Worm (Caenorhabditis elegans) whole organism, early embryonic: Measurements from ENCODE around the gene ZK402.1.

Experiments used
- B0310.2 ChIP-seq: sonication (generic microtip); optimal IDR thresholded peaks from 2 replicates; lab custom pipeline; 2016; ENCODE audit warnings: mild to moderate bottlenecking, missing genetic modification characterization, missing compliant biosample characterization
- F13C5.2 ChIP-seq: sonication (generic microtip); optimal IDR thresholded peaks from 2 replicates; lab custom pipeline; 2017; ENCODE audit warnings: mild to moderate bottlenecking, missing genetic modification characterization, inconsistent platforms, missing compliant biosample characterization
- aly-1 ChIP-seq: sonication (generic microtip); optimal IDR thresholded peaks from 2 replicates; lab custom pipeline; 2016; ENCODE audit warnings: missing genetic modification characterization, missing compliant biosample characterization
- ama-1 ChIP-seq: fragments of 150-350 bp; optimal IDR thresholded peaks from 2 replicates; lab custom pipeline; 2014
- ceh-13 ChIP-seq: fragments of 200-800 bp; sonication (Bioruptor generic); optimal IDR thresholded peaks from 2 replicates; lab custom pipeline; 2018; ENCODE audit warnings: mild to moderate bottlenecking, missing genetic modification characterization, missing compliant biosample characterization
- ceh-36 ChIP-seq: sonication (generic microtip); optimal IDR thresholded peaks from 2 replicates; lab custom pipeline; 2016; ENCODE audit warnings: missing genetic modification characterization, inconsistent platforms, missing compliant biosample characterization
- ets-7 ChIP-seq: sonication (generic microtip); optimal IDR thresholded peaks from 2 replicates; lab custom pipeline; 2016; ENCODE audit warnings: missing genotype, missing genetic modification characterization, missing compliant biosample characterization
- flt-1 ChIP-seq: fragments of 200-800 bp; sonication (Bioruptor generic); IDR thresholded peaks from 2 replicates; pipeline ENCODE4 v1.3.6; 2022; ENCODE audit warnings: missing genetic modification characterization, missing compliant biosample characterization
- hmbx-1 ChIP-seq: sonication (generic microtip); optimal IDR thresholded peaks from 2 replicates; lab custom pipeline; 2016; ENCODE audit warnings: mild to moderate bottlenecking, missing genetic modification characterization, missing compliant biosample characterization
- hmg-4 ChIP-seq: fragments of 200-800 bp; sonication (Bioruptor generic); optimal IDR thresholded peaks from 2 replicates; lab custom pipeline; 2018; ENCODE audit warnings: mild to moderate bottlenecking, missing genetic modification characterization, missing compliant biosample characterization
- hnd-1 ChIP-seq: sonication (generic microtip); optimal IDR thresholded peaks from 2 replicates; lab custom pipeline; 2016; ENCODE audit warnings: missing genetic modification characterization, missing compliant biosample characterization
- pes-1 ChIP-seq: fragments of 200-800 bp; sonication (Bioruptor generic); IDR thresholded peaks from 2 replicates; pipeline ENCODE4 v1.3.6; 2022; ENCODE audit warnings: missing genetic modification reagents, missing genetic modification characterization, missing compliant biosample characterization
- scrt-1 ChIP-seq: fragments of 200-800 bp; sonication (Bioruptor generic); IDR thresholded peaks from 2 replicates; pipeline ENCODE4 v1.3.6; 2022; ENCODE audit warnings: missing genetic modification characterization, missing compliant biosample characterization
- sea-1 ChIP-seq: fragments of 200-800 bp; sonication (Bioruptor generic); conservative IDR thresholded peaks from 2 replicates; pipeline ENCODE4 v1.3.6; 2022; ENCODE audit warnings: missing genetic modification characterization, missing compliant biosample characterization
- tbx-11 ChIP-seq: fragments of 200-800 bp; sonication (Bioruptor generic); IDR thresholded peaks from 2 replicates; pipeline ENCODE4 v1.3.6; 2022; ENCODE audit warnings: missing genetic modification characterization, missing compliant biosample characterization
- tbx-37 ChIP-seq: fragments of 200-800 bp; sonication (Bioruptor generic); conservative IDR thresholded peaks from 2 replicates; pipeline ENCODE4 v1.3.6; 2022; ENCODE audit warnings: missing genetic modification reagents, missing genetic modification characterization, missing compliant biosample characterization
- tra-4 ChIP-seq: sonication (generic microtip); optimal IDR thresholded peaks from 2 replicates; lab custom pipeline; 2017; ENCODE audit warnings: missing genetic modification characterization, missing compliant biosample characterization

The ZK402.1 gene

ce11 chrX:1443556-1444243 lies 39.6 kb downstream of the ZK402.1 start:
- TF ChIP-seq F13C5.2 (tag; lab: Kevin White, UChicago) (peak; percentile 1), hnd-1 (no peak)

- TF ChIP-seq pes-1: no peak
These were observed 41.6 kb downstream of the ZK402.1 start for ce11 chrX:1445696-1446095.

- TF ChIP-seq F13C5.2 (tag; lab: Kevin White, UChicago) (peak; percentile 70), flt-1 (no peak), pes-1 (no peak), hmg-4 (GFP tag; lab: Kevin White, UChicago) (peak; percentile 75), hnd-1 (no peak), aly-1 (peak; percentile 63)
These were observed 42.6 kb downstream of the ZK402.1 start, which contains the start of gene zfp-3 for ce11 chrX:1446593-1447141. Gene zfp-3 (minus strand): TSS chrX:1446643.

- TF ChIP-seq hmg-4 (GFP tag; lab: Kevin White, UChicago) (peak; percentile 50), pes-1 (no peak)
These were observed 46.3 kb downstream of the ZK402.1 start, which contains the start of gene W05H7.1 for ce11 chrX:1450352-1450818. Gene W05H7.1 (plus strand): TSS chrX:1450768.

- TF ChIP-seq F13C5.2 (tag; lab: Kevin White, UChicago) (no peak), ceh-36 (tag; lab: Kevin White, UChicago) (no peak), ets-7 (tag; lab: Kevin White, UChicago) (no peak), ceh-13 (no peak), hnd-1 (no peak), ama-1 (lab: Kevin White, UChicago) (no peak), pes-1 (no peak), flt-1 (no peak), sea-1 (GFP tag; lab: Robert Waterston, UW) (no peak), scrt-1 (GFP tag; lab: Robert Waterston, UW) (no peak), tbx-11 (GFP tag; lab: Robert Waterston, UW) (no peak), hmbx-1 (tag; lab: Kevin White, UChicago) (no peak), hmg-4 (GFP tag; lab: Kevin White, UChicago) (no peak), tra-4 (tag; lab: Kevin White, UChicago) (no peak), aly-1 (no peak)
These were observed 47.2 kb downstream of the ZK402.1 start for ce11 chrX:1451240-1451639.

- no peak for TF ChIP-seq tbx-11 (GFP tag; lab: Robert Waterston, UW)
- TF ChIP-seq flt-1: no peak
- no peak for TF ChIP-seq scrt-1 (GFP tag; lab: Robert Waterston, UW)
- no peak for TF ChIP-seq F13C5.2 (tag; lab: Kevin White, UChicago)
These were observed 47.9 kb downstream of the ZK402.1 start for ce11 chrX:1451816-1452602.

- TF ChIP-seq ama-1 (lab: Kevin White, UChicago): no peak
- no peak for TF ChIP-seq sea-1 (GFP tag; lab: Robert Waterston, UW)
- no peak for TF ChIP-seq F13C5.2 (tag; lab: Kevin White, UChicago)
- TF ChIP-seq tbx-37 (GFP tag; lab: Robert Waterston, UW): no peak
- TF ChIP-seq scrt-1 (GFP tag; lab: Robert Waterston, UW): no peak
These were observed 49.7 kb downstream of the ZK402.1 start, which contains the start of gene cebp-1 for ce11 chrX:1453770-1454169. Gene cebp-1 (minus strand): TSS chrX:1453868.

ce11 chrX:1454385-1454784 lies 50.3 kb downstream of the ZK402.1 start:
- no peak for TF ChIP-seq hmbx-1 (tag; lab: Kevin White, UChicago)
- no peak for TF ChIP-seq pes-1
- TF ChIP-seq flt-1: no peak
- TF ChIP-seq hmg-4 (GFP tag; lab: Kevin White, UChicago): peak; percentile 79
- TF ChIP-seq tbx-11 (GFP tag; lab: Robert Waterston, UW): no peak
- no peak for TF ChIP-seq ceh-36 (tag; lab: Kevin White, UChicago)
- no peak for TF ChIP-seq tra-4 (tag; lab: Kevin White, UChicago)
- no peak for TF ChIP-seq ceh-13
- TF ChIP-seq B0310.2 (tag; lab: Kevin White, UChicago): no peak
- no peak for TF ChIP-seq ama-1 (lab: Kevin White, UChicago)
- TF ChIP-seq scrt-1 (GFP tag; lab: Robert Waterston, UW): peak; percentile 67; the same call in 1 of the 2 replicates
- no peak for TF ChIP-seq aly-1
- no peak for TF ChIP-seq F13C5.2 (tag; lab: Kevin White, UChicago)
- no peak for TF ChIP-seq tbx-37 (GFP tag; lab: Robert Waterston, UW)
- TF ChIP-seq hnd-1: no peak
- TF ChIP-seq ets-7 (tag; lab: Kevin White, UChicago): no peak
- no peak for TF ChIP-seq sea-1 (GFP tag; lab: Robert Waterston, UW)
